Worm (Caenorhabditis elegans): ENCODE results near the gene F59B2.13.

The F59B2.13 gene

ce11 chrIII:8986872-8987271, 40.0 kb downstream of the F59B2.13 start (continued):
- TF ChIP-seq C16A3.4 (tag; optimal IDR thresholded peaks at IDR 0.05), result peak; percentile 8
- no peak for TF ChIP-seq fkh-4 (tag; optimal IDR thresholded peaks at IDR 0.05; ENCODE audit: borderline replicate concordance)
- peak; percentile 84 for TF ChIP-seq lin-14 (GFP tag; optimal IDR thresholded peaks at IDR 0.05)
- no peak for TF ChIP-seq dpl-1 (GFP tag; optimal IDR thresholded peaks at IDR 0.05)
- peak; percentile 53 for TF ChIP-seq snu-23 (GFP tag; optimal IDR thresholded peaks at IDR 0.05)
- no peak for TF ChIP-seq xbp-1 (tag; optimal IDR thresholded peaks at IDR 0.05)

- no peak for TF ChIP-seq unc-62 (GFP tag; optimal IDR thresholded peaks at IDR 0.05)
- no peak for TF ChIP-seq unc-98 (GFP tag; IDR thresholded peaks at IDR 0.05)
- TF ChIP-seq zip-4 (GFP tag; optimal IDR thresholded peaks at IDR 0.05), result no peak
- no peak for TF ChIP-seq rnt-1 (tag; optimal IDR thresholded peaks at IDR 0.05)
- TF ChIP-seq egl-13 (tag; optimal IDR thresholded peaks at IDR 0.05), result no peak
- TF ChIP-seq sptf-1 (tag; optimal IDR thresholded peaks at IDR 0.05), result no peak
- TF ChIP-seq snu-23 (GFP tag; optimal IDR thresholded peaks at IDR 0.05), result peak; percentile 13
- no peak for TF ChIP-seq hpl-2 (GFP tag; optimal IDR thresholded peaks at IDR 0.05)
- no peak for TF ChIP-seq nhr-76 (tag; optimal IDR thresholded peaks at IDR 0.05)
- TF ChIP-seq ztf-11 (tag; optimal IDR thresholded peaks at IDR 0.05), result no peak
- TF ChIP-seq zag-1 (tag; optimal IDR thresholded peaks at IDR 0.05), result no peak
- TF ChIP-seq xbp-1 (tag; optimal IDR thresholded peaks at IDR 0.05), result no peak
- TF ChIP-seq nhr-84 (tag; optimal IDR thresholded peaks at IDR 0.05), result no peak
- TF ChIP-seq skn-1 (tag; optimal IDR thresholded peaks at IDR 0.05), result no peak
- no peak for TF ChIP-seq nhr-237 (tag; optimal IDR thresholded peaks at IDR 0.05)
- TF ChIP-seq nhr-20 (tag; optimal IDR thresholded peaks at IDR 0.05), result peak; percentile 8
- peak; percentile 10 for TF ChIP-seq nhr-71 (tag; optimal IDR thresholded peaks at IDR 0.05)
- no peak for TF ChIP-seq irx-1 (tag; optimal IDR thresholded peaks at IDR 0.05)
- no peak for TF ChIP-seq nhr-19 (GFP tag; conservative IDR thresholded peaks at IDR 0.05)
- no peak for TF ChIP-seq unc-86 (tag; optimal IDR thresholded peaks at IDR 0.05)
- no peak for TF ChIP-seq nhr-11 (tag; optimal IDR thresholded peaks at IDR 0.05)
- no peak for TF ChIP-seq mef-2 (tag; optimal IDR thresholded peaks at IDR 0.05)
- no peak for TF ChIP-seq mab-9 (GFP tag; IDR thresholded peaks at IDR 0.05)
- no peak for TF ChIP-seq ceh-8 (GFP tag; optimal IDR thresholded peaks at IDR 0.05)
- no peak for TF ChIP-seq lin-15B (tag; optimal IDR thresholded peaks at IDR 0.05)
- TF ChIP-seq nhr-12 (tag; optimal IDR thresholded peaks at IDR 0.05), result no peak
- TF ChIP-seq efl-1 (optimal IDR thresholded peaks at IDR 0.05), result no peak
- TF ChIP-seq efl-1 (GFP tag; optimal IDR thresholded peaks at IDR 0.05 in 1 of 2), result peak in 1 of 2 experiments; percentile 76
- no peak for TF ChIP-seq Y116A8C.19 (tag; optimal IDR thresholded peaks at IDR 0.05; ENCODE audit: borderline replicate concordance)
- TF ChIP-seq fkh-8 (tag; optimal IDR thresholded peaks at IDR 0.05), result peak; percentile 16
- no peak for TF ChIP-seq swsn-7 (tag; optimal IDR thresholded peaks at IDR 0.05)
- peak in 1 of 2 experiments; percentile 44 for TF ChIP-seq mdl-1 (tag; optimal IDR thresholded peaks at IDR 0.05)
- TF ChIP-seq lin-14 (GFP tag; optimal IDR thresholded peaks at IDR 0.05), result peak; percentile 61
- no peak for TF ChIP-seq pqm-1 (tag; optimal IDR thresholded peaks at IDR 0.05)
- TF ChIP-seq dsc-1 (tag; optimal IDR thresholded peaks at IDR 0.05), result peak; percentile 4
- TF ChIP-seq jun-1 (tag; optimal IDR thresholded peaks at IDR 0.05), result no peak
- TF ChIP-seq fkh-10 (GFP tag; optimal IDR thresholded peaks at IDR 0.05), result no peak
- peak; percentile 42 for TF ChIP-seq tbx-2 (tag; optimal IDR thresholded peaks at IDR 0.05)
- TF ChIP-seq sox-4 (tag; optimal IDR thresholded peaks at IDR 0.05), result no peak
- TF ChIP-seq fos-1 (tag; optimal IDR thresholded peaks at IDR 0.05), result no peak
- peak; percentile 49 for TF ChIP-seq nhr-85 (tag)
- no peak for TF ChIP-seq aha-1 (tag; optimal IDR thresholded peaks at IDR 0.05)
- TF ChIP-seq F16B12.6 (tag; optimal IDR thresholded peaks at IDR 0.05), result no peak
- TF ChIP-seq grh-1 (GFP tag; IDR thresholded peaks at IDR 0.05), result no peak
- TF ChIP-seq nhr-28 (tag; optimal IDR thresholded peaks at IDR 0.05), result no peak
- TF ChIP-seq ama-1 (optimal IDR thresholded peaks at IDR 0.05), result no peak
- TF ChIP-seq lin-35 (GFP tag; optimal IDR thresholded peaks at IDR 0.05), result peak in 1 of 2 experiments; percentile 54
- no peak for TF ChIP-seq C16A3.4 (tag; optimal IDR thresholded peaks at IDR 0.05)
- no peak for TF ChIP-seq unc-130 (tag; optimal IDR thresholded peaks at IDR 0.05)
- no peak for TF ChIP-seq unc-30 (tag; optimal IDR thresholded peaks at IDR 0.05)
- TF ChIP-seq mep-1 (tag; optimal IDR thresholded peaks at IDR 0.05), result no peak
Observed at ce11 chrIII:8985965-8986364, 40.9 kb downstream of the F59B2.13 start.
